Worm (Caenorhabditis elegans): ENCODE measurements around the gene K09A11.1.

DNA sequence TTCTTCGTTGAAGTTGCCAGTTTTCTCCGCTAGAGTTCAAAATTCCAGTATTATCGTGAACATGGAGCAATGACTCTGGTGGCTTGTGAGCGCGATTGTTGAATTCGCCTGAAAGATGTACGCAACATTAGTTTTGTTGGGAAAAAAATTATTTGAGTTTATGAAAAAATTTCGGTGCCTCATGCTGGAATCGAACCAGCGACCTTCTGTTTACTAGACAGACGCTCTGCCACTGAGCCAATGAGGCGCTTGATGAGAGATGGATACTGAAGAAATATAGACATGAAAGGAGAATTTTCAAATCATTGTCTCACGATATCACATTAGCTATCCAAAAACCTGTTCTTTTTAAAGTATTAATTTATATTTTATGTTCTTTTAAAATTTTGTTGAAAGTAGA lies 21.2 kb downstream of the K09A11.1 start:
- TF ChIP-seq nhr-10 (tag; optimal IDR thresholded peaks at IDR 0.05) = no peak
- TF ChIP-seq nhr-42 (GFP tag; IDR thresholded peaks at IDR 0.05) = no peak
- TF ChIP-seq unc-62 (GFP tag; optimal IDR thresholded peaks at IDR 0.05 in 1 of 2) = no peak
- no peak for TF ChIP-seq unc-62 (tag; optimal IDR thresholded peaks at IDR 0.05)
- TF ChIP-seq mep-1 (tag; optimal IDR thresholded peaks at IDR 0.05) = no peak
- TF ChIP-seq nhr-237 (tag; optimal IDR thresholded peaks at IDR 0.05) = no peak
- TF ChIP-seq nhr-11 (tag; optimal IDR thresholded peaks at IDR 0.05) = no peak
- no peak for TF ChIP-seq jun-1 (tag; optimal IDR thresholded peaks at IDR 0.05)
- no peak for TF ChIP-seq mes-2 (tag; optimal IDR thresholded peaks at IDR 0.05; ENCODE audit: poor library complexity, severe bottlenecking)
- TF ChIP-seq aly-2 (tag; optimal IDR thresholded peaks at IDR 0.05) = no peak
